Worm (Caenorhabditis elegans) whole organism, L4/young adult: ENCODE data around the gene lgc-49.

ENCODE experiments used
- W03F9.2 ChIP-seq: fragments of 150-350 bp; optimal IDR thresholded peaks from 2 replicates; lab custom pipeline; 2014; ENCODE audit warnings: missing biosample characterization, missing genetic modification characterization
- dao-5 ChIP-seq: sonication (generic microtip); optimal IDR thresholded peaks from 2 replicates; lab custom pipeline; 2016; ENCODE audit warnings: missing genotype, missing genetic modification characterization, moderate library complexity, missing compliant biosample characterization
- him-1 ChIP-seq: sonication (generic microtip); optimal IDR thresholded peaks from 2 replicates; lab custom pipeline; 2016; ENCODE audit warnings: missing genotype, missing genetic modification reagents, missing genetic modification characterization, missing compliant biosample characterization

DNA sequence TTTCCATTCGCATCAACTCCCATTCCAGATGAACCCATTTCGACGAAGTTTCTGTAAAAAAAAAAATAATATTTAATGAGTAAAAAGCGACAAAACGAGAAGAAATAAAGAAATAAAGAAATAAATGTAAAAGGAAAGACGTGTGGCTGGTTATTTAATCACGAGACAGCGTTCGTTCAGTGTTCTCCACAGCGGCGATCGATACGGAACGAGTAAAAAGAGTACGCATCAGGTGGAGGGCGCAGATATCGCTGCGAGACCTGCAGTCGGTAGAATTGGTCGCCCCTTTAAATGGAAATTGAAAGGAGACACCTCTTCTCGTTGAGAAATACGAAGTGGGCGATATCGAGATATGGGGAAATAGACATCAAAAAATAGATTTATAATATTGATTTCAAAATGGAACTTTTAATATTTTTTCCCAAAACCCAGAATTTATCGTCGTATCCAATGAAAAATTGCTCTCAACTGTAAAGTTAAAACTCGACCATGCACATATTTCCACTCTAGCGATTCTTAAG is 37.6 kb downstream of the lgc-49 start, which contains the start of gene pqn-70:
- peak; percentile 66 for TF ChIP-seq him-1 (tag; lab: Kevin White, UChicago)
- peak; percentile 72 for TF ChIP-seq W03F9.2
- TF ChIP-seq dao-5 (tag; lab: Kevin White, UChicago), result no peak
